Fruit fly (Drosophila melanogaster): ENCODE results near the gene CG34263.

CG34263 gene

dm6 chr3L:264378-265151, 1.1 kb downstream of the CG34263 start, which contains the start of the genes Tudor-SN and mRpL17 (continued):
- TF ChIP-seq BtbVII (GFP tag; optimal IDR thresholded peaks at IDR 0.05): peak; percentile 14
- no peak for TF ChIP-seq wor (GFP tag; IDR thresholded peaks at IDR 0.05)
- TF ChIP-seq unpg (GFP tag; optimal IDR thresholded peaks at IDR 0.05): peak; percentile 1
- peak; percentile 61 for TF ChIP-seq CG12659 (GFP tag; optimal IDR thresholded peaks at IDR 0.05)
- TF ChIP-seq CHES-1-like (GFP tag; optimal IDR thresholded peaks at IDR 0.05): no peak
- TF ChIP-seq CG16815 (GFP tag; optimal IDR thresholded peaks at IDR 0.05): peak; percentile 8
- peak; percentile 29; the same call in 1 of the 2 replicates for TF ChIP-seq Ptx1 (GFP tag; IDR thresholded peaks at IDR 0.05)
- TF ChIP-seq CG4404 (GFP tag; IDR thresholded peaks at IDR 0.05): peak; percentile 14; the same call in 1 of the 2 replicates
- no peak for TF ChIP-seq ash1 (GFP tag; optimal IDR thresholded peaks at IDR 0.05)
- peak; percentile 16 for TF ChIP-seq CG7839 (tag; optimal IDR thresholded peaks at IDR 0.05)
- peak; percentile 38 for TF ChIP-seq bigmax (GFP tag; optimal IDR thresholded peaks at IDR 0.05)
- peak; percentile 47 for TF ChIP-seq mam (GFP tag; optimal IDR thresholded peaks at IDR 0.05)
- TF ChIP-seq CG11696 (GFP tag; IDR thresholded peaks at IDR 0.05): no peak
- TF ChIP-seq B-H2 (GFP tag; optimal IDR thresholded peaks at IDR 0.05): peak; percentile 41
- TF ChIP-seq nerfin-1 (tag; optimal IDR thresholded peaks at IDR 0.05): peak; percentile 37
- peak; percentile 14; the same call in 1 of the 2 replicates for TF ChIP-seq Adf1 (GFP tag; IDR thresholded peaks at IDR 0.05)
- no peak for TF ChIP-seq D (optimal IDR thresholded peaks at IDR 0.05)
- TF ChIP-seq D (GFP tag; optimal IDR thresholded peaks at IDR 0.05): no peak
- TF ChIP-seq slbo (GFP tag; IDR thresholded peaks at IDR 0.05): peak; percentile 69
- TF ChIP-seq btn (GFP tag; optimal IDR thresholded peaks at IDR 0.05): no peak
- peak; percentile 38; the same call in 1 of the 2 replicates for TF ChIP-seq klu (GFP tag; IDR thresholded peaks at IDR 0.05)
- TF ChIP-seq scrt (GFP tag; optimal IDR thresholded peaks at IDR 0.05): peak; percentile 11
- peak; percentile 27 for TF ChIP-seq dmrt99B (tag; optimal IDR thresholded peaks at IDR 0.05)
- TF ChIP-seq CG34422 (GFP tag; IDR thresholded peaks at IDR 0.05): 0 out of 3 replicates have a peak, but pooled peaks have one; percentile 34
- no peak for TF ChIP-seq crol (GFP tag; IDR thresholded peaks at IDR 0.05)
- no peak for TF ChIP-seq z (GFP tag; IDR thresholded peaks at IDR 0.05)
- no peak for TF ChIP-seq CG8478 (optimal IDR thresholded peaks at IDR 0.05)
- no peak for TF ChIP-seq Eip74EF (GFP tag; optimal IDR thresholded peaks at IDR 0.05)
- peak; percentile 61 for TF ChIP-seq Xbp1 (GFP tag; optimal IDR thresholded peaks at IDR 0.05)
- peak; percentile 8 for TF ChIP-seq Ssrp (tag; optimal IDR thresholded peaks at IDR 0.05)
- TF ChIP-seq CG17829 (tag; optimal IDR thresholded peaks at IDR 0.05): peak; percentile 39
- TF ChIP-seq CG4424 (GFP tag; optimal IDR thresholded peaks at IDR 0.05): peak; percentile 60
- peak; percentile 62 for TF ChIP-seq Hmr (GFP tag; optimal IDR thresholded peaks at IDR 0.05)
- no peak for TF ChIP-seq Asciz (GFP tag; optimal IDR thresholded peaks at IDR 0.05)
- peak in 1 of 2 experiments; percentile 83 for TF ChIP-seq crp (GFP tag; optimal IDR thresholded peaks at IDR 0.05)
- no peak for TF ChIP-seq Lpt (GFP tag; optimal IDR thresholded peaks at IDR 0.05)
- TF ChIP-seq CG1024 (GFP tag; IDR thresholded peaks at IDR 0.05): no peak
- peak; percentile 47 for TF ChIP-seq CG2678 (tag; optimal IDR thresholded peaks at IDR 0.05)
- no peak for TF ChIP-seq CG7271 (tag; optimal IDR thresholded peaks at IDR 0.05)
- TF ChIP-seq CG6765 (GFP tag; optimal IDR thresholded peaks at IDR 0.05): peak; percentile 17
- peak; percentile 86 for TF ChIP-seq unc-4 (GFP tag; IDR thresholded peaks at IDR 0.05; ENCODE audit: partially characterized antibody)
- TF ChIP-seq NC2α (GFP tag; optimal IDR thresholded peaks at IDR 0.05): no peak
- TF ChIP-seq PHDP (tag; optimal IDR thresholded peaks at IDR 0.05): no peak
- TF ChIP-seq CG4328 (GFP tag; optimal IDR thresholded peaks at IDR 0.05): no peak
- peak; percentile 21 for TF ChIP-seq CG4820 (GFP tag; optimal IDR thresholded peaks at IDR 0.05)
- TF ChIP-seq eyg (GFP tag; optimal IDR thresholded peaks at IDR 0.05): no peak
- no peak for TF ChIP-seq CG4707 (GFP tag; optimal IDR thresholded peaks at IDR 0.05)
- peak; percentile 41 for TF ChIP-seq sug (tag; optimal IDR thresholded peaks at IDR 0.05)
- no peak for TF ChIP-seq CG3065 (GFP tag; optimal IDR thresholded peaks at IDR 0.05)

Measured in whole organism, embryonic.